Worm (Caenorhabditis elegans): Measurements from ENCODE around the gene memo-1.
A peak's percentile ranks its signal among the peaks of the same experiment; 100 is the strongest.

- TF ChIP-seq R02D3.7 (tag; optimal IDR thresholded peaks at IDR 0.05) (no peak), lin-11 (tag; optimal IDR thresholded peaks at IDR 0.05) (no peak), ZK546.5 (tag; optimal IDR thresholded peaks at IDR 0.05) (no peak), ama-1 (optimal IDR thresholded peaks at IDR 0.05) (no peak), nhr-77 (tag; optimal IDR thresholded peaks at IDR 0.05) (no peak), snpc-4 (tag; optimal IDR thresholded peaks at IDR 0.05) (no peak), lsy-2 (tag; optimal IDR thresholded peaks at IDR 0.05) (peak in 1 of 2 experiments; percentile 57), egl-27 (tag; optimal IDR thresholded peaks at IDR 0.05) (peak; percentile 19)
Measured at ce11 chrV:7822655-7823054, 24.3 kb downstream of the memo-1 start.

Data from whole organism, L2 larva.